Worm (Caenorhabditis elegans) whole organism, early embryonic: ENCODE results near the gene kbp-1.

Experiments used
- B0310.2 ChIP-seq: sonication (generic microtip); optimal IDR thresholded peaks from 2 replicates; lab custom pipeline; 2016; ENCODE audit warnings: mild to moderate bottlenecking, missing genetic modification characterization, missing compliant biosample characterization
- F13C5.2 ChIP-seq: sonication (generic microtip); optimal IDR thresholded peaks from 2 replicates; lab custom pipeline; 2017; ENCODE audit warnings: mild to moderate bottlenecking, missing genetic modification characterization, inconsistent platforms, missing compliant biosample characterization
- aly-1 ChIP-seq: sonication (generic microtip); optimal IDR thresholded peaks from 2 replicates; lab custom pipeline; 2016; ENCODE audit warnings: missing genetic modification characterization, missing compliant biosample characterization
- ama-1 ChIP-seq: fragments of 150-350 bp; optimal IDR thresholded peaks from 2 replicates; lab custom pipeline; 2014
- ceh-13 ChIP-seq: fragments of 200-800 bp; sonication (Bioruptor generic); optimal IDR thresholded peaks from 2 replicates; lab custom pipeline; 2018; ENCODE audit warnings: mild to moderate bottlenecking, missing genetic modification characterization, missing compliant biosample characterization
- ceh-36 ChIP-seq: sonication (generic microtip); optimal IDR thresholded peaks from 2 replicates; lab custom pipeline; 2016; ENCODE audit warnings: missing genetic modification characterization, inconsistent platforms, missing compliant biosample characterization
- ets-7 ChIP-seq: sonication (generic microtip); optimal IDR thresholded peaks from 2 replicates; lab custom pipeline; 2016; ENCODE audit warnings: missing genotype, missing genetic modification characterization, missing compliant biosample characterization
- flt-1 ChIP-seq: fragments of 200-800 bp; sonication (Bioruptor generic); IDR thresholded peaks from 2 replicates; pipeline ENCODE4 v1.3.6; 2022; ENCODE audit warnings: missing genetic modification characterization, missing compliant biosample characterization
- hmbx-1 ChIP-seq: sonication (generic microtip); optimal IDR thresholded peaks from 2 replicates; lab custom pipeline; 2016; ENCODE audit warnings: mild to moderate bottlenecking, missing genetic modification characterization, missing compliant biosample characterization
- hmg-4 ChIP-seq: fragments of 200-800 bp; sonication (Bioruptor generic); optimal IDR thresholded peaks from 2 replicates; lab custom pipeline; 2018; ENCODE audit warnings: mild to moderate bottlenecking, missing genetic modification characterization, missing compliant biosample characterization
- hnd-1 ChIP-seq: sonication (generic microtip); optimal IDR thresholded peaks from 2 replicates; lab custom pipeline; 2016; ENCODE audit warnings: missing genetic modification characterization, missing compliant biosample characterization
- pes-1 ChIP-seq: fragments of 200-800 bp; sonication (Bioruptor generic); IDR thresholded peaks from 2 replicates; pipeline ENCODE4 v1.3.6; 2022; ENCODE audit warnings: missing genetic modification reagents, missing genetic modification characterization, missing compliant biosample characterization
- scrt-1 ChIP-seq: fragments of 200-800 bp; sonication (Bioruptor generic); IDR thresholded peaks from 2 replicates; pipeline ENCODE4 v1.3.6; 2022; ENCODE audit warnings: missing genetic modification characterization, missing compliant biosample characterization
- sea-1 ChIP-seq: fragments of 200-800 bp; sonication (Bioruptor generic); conservative IDR thresholded peaks from 2 replicates; pipeline ENCODE4 v1.3.6; 2022; ENCODE audit warnings: missing genetic modification characterization, missing compliant biosample characterization
- tbx-11 ChIP-seq: fragments of 200-800 bp; sonication (Bioruptor generic); IDR thresholded peaks from 2 replicates; pipeline ENCODE4 v1.3.6; 2022; ENCODE audit warnings: missing genetic modification characterization, missing compliant biosample characterization
- tbx-37 ChIP-seq: fragments of 200-800 bp; sonication (Bioruptor generic); conservative IDR thresholded peaks from 2 replicates; pipeline ENCODE4 v1.3.6; 2022; ENCODE audit warnings: missing genetic modification reagents, missing genetic modification characterization, missing compliant biosample characterization
- tra-4 ChIP-seq: sonication (generic microtip); optimal IDR thresholded peaks from 2 replicates; lab custom pipeline; 2017; ENCODE audit warnings: missing genetic modification characterization, missing compliant biosample characterization

kbp-1 gene

DNA sequence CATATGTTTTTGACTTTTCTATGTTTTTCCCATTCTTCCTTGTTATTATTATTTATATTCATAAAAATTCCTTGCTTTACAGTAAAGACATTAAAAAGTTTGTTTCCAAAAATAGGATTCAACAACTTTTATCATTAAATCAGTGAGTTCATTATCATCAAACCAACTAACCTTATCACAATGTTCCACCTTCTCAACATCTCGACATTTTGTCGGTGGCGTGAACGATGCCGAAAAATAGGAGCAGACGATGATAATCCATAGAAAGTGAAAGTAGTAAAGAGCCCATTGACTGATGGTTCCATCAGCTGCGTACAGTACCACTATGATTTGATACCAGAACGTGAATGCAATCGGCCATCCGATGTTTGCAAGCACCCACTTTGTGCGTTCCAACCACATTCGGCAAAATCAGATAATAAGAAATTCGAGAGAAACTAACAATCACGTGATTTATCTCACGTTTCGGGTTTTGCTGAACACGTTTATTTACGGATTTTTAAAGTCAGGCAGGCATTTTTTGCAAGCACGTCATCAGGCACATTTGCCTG lies 20.7 kb upstream of the kbp-1 start, which contains the start of gene dhhc-5:
Gene dhhc-5 (minus strand): TSS at position 406 of the 551 bp plus-strand sequence.
- no peak for TF ChIP-seq F13C5.2 (tag; lab: Kevin White, UChicago)
- TF ChIP-seq hnd-1 (tag; lab: Kevin White, UChicago) = no peak
- no peak for TF ChIP-seq B0310.2 (tag; lab: Kevin White, UChicago)
- no peak for TF ChIP-seq tra-4 (tag; lab: Kevin White, UChicago)
- no peak for TF ChIP-seq ceh-36 (tag; lab: Kevin White, UChicago)
- TF ChIP-seq flt-1 (GFP tag; lab: Robert Waterston, UW) = no peak
- TF ChIP-seq sea-1 = no peak
- TF ChIP-seq tbx-11 = no peak
- no peak for TF ChIP-seq hmg-4
- no peak for TF ChIP-seq tbx-37 (GFP tag; lab: Robert Waterston, UW)
- TF ChIP-seq ceh-13 (GFP tag; lab: Kevin White, UChicago) = no peak
- TF ChIP-seq aly-1 = no peak
- no peak for TF ChIP-seq pes-1 (GFP tag; lab: Robert Waterston, UW)
- no peak for TF ChIP-seq hmbx-1 (tag; lab: Kevin White, UChicago)
- no peak for TF ChIP-seq ets-7
- TF ChIP-seq ama-1 (lab: Kevin White, UChicago) = no peak
- no peak for TF ChIP-seq scrt-1 (GFP tag; lab: Robert Waterston, UW)

DNA sequence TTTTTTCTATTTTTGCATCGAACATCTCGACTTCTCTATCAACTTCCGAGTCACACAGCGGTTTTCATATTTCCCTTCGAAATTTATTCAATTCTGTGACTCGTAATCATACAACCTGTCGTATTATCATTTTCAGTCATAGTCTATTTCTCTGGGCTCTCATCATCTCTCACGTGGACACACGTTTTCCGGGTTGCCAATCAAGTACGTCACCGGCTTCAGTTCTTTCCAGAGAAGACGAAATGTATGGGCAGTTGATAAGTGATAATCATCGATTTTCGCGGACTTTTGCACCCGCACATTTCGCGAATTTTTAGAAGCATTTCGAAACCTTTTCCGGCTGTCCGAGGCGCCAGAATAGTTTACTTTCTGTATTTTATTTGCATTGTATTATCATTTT lies 19.2 kb upstream of the kbp-1 start, which contains the start of gene srv-1:
Gene srv-1 (plus strand): TSS at position 131 of the 400 bp plus-strand sequence.
- TF ChIP-seq tbx-11 = no peak
- TF ChIP-seq F13C5.2 (tag; lab: Kevin White, UChicago) = no peak
- TF ChIP-seq ceh-13 (GFP tag; lab: Kevin White, UChicago) = no peak
- TF ChIP-seq hmg-4 = no peak
- TF ChIP-seq pes-1 (GFP tag; lab: Robert Waterston, UW) = no peak
- TF ChIP-seq tbx-37 (GFP tag; lab: Robert Waterston, UW) = no peak
- TF ChIP-seq B0310.2 (tag; lab: Kevin White, UChicago) = no peak
- no peak for TF ChIP-seq tra-4 (tag; lab: Kevin White, UChicago)
- TF ChIP-seq sea-1 = no peak
- no peak for TF ChIP-seq hnd-1 (tag; lab: Kevin White, UChicago)
- TF ChIP-seq ets-7 = no peak
- TF ChIP-seq aly-1 = no peak
- no peak for TF ChIP-seq ceh-36 (tag; lab: Kevin White, UChicago)
- TF ChIP-seq hmbx-1 (tag; lab: Kevin White, UChicago) = no peak
- TF ChIP-seq scrt-1 (GFP tag; lab: Robert Waterston, UW) = no peak
- TF ChIP-seq ama-1 (lab: Kevin White, UChicago) = no peak
- no peak for TF ChIP-seq flt-1 (GFP tag; lab: Robert Waterston, UW)

DNA sequence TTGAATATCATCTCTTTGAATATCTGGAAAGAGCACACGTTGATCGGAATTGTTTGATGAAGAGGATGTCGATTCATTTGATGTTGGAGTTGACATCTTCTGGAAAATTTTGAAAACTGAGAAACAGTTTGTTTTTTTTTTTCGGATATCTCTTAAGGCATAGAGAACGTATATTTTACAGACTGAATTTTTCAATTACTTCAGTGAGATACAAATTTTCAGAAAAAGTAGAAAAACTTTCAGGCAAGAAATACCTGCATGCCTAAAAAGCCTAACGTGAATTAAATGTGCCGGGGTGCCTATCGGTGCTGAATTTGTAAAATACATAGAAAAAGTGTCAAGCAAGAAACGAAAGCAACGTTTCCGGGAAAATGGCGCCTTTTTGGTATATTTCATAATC lies 12.7 kb upstream of the kbp-1 start, which contains the start of gene zak-1:
Gene zak-1 (minus strand): TSS at position 101 of the 400 bp plus-strand sequence.
- no peak for TF ChIP-seq F13C5.2 (tag; lab: Kevin White, UChicago)
- TF ChIP-seq hmbx-1 (tag; lab: Kevin White, UChicago) = no peak

DNA sequence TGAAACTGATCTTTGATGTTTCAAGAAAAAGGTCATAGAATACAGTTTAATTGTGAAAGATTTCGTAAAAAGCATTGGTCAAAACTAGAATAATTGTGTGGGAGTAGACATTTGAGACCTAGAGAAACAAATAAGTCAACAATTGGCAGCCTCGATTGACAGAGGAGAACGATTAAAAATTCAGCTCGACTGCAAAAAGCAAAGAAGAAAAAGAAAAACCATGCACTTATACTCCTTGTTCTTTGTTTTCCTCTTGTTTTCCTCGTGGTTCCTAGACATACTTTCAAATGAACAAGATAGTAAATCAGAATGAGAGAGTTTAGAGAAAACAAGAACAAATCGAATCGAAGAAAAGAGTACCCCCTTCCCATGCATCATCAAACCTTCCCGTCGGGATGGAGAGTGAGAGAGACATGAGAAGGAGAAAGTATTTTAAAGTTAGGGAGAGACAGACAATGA lies 12.0 kb upstream of the kbp-1 start:
- no peak for TF ChIP-seq ceh-36 (tag; lab: Kevin White, UChicago)
- TF ChIP-seq ets-7 = no peak
- no peak for TF ChIP-seq sea-1
- TF ChIP-seq tbx-11 = no peak
- no peak for TF ChIP-seq tbx-37 (GFP tag; lab: Robert Waterston, UW)
- TF ChIP-seq F13C5.2 (tag; lab: Kevin White, UChicago) = no peak
- TF ChIP-seq hmg-4 = no peak
- no peak for TF ChIP-seq tra-4 (tag; lab: Kevin White, UChicago)
- TF ChIP-seq hnd-1 (tag; lab: Kevin White, UChicago) = no peak
- no peak for TF ChIP-seq hmbx-1 (tag; lab: Kevin White, UChicago)
- TF ChIP-seq pes-1 (GFP tag; lab: Robert Waterston, UW) = no peak
- TF ChIP-seq ama-1 (lab: Kevin White, UChicago) = no peak
- no peak for TF ChIP-seq flt-1 (GFP tag; lab: Robert Waterston, UW)
- TF ChIP-seq aly-1 = no peak
- no peak for TF ChIP-seq ceh-13 (GFP tag; lab: Kevin White, UChicago)

DNA sequence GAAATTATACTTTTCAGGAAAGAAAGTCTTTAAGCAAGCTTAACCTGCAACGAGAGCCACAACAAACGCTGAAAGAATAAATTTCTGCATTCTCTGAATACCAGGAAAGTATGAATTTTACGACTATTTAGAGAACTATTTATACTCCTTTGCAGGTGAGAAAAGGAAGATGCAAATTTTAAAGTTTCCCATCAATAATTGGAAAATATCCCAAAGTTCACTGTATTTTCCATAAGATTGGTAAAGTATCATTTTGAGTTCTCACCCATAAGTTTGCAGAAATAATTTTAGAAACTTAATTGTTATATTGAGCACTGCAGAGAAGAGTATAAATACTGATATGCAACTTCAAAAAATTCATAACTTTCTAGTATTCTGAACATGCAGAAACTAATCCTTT lies 10.0 kb upstream of the kbp-1 start, which contains the start of gene clec-158:
Gene clec-158 (minus strand): TSS at position 101 of the 400 bp plus-strand sequence.
- no peak for TF ChIP-seq hnd-1 (tag; lab: Kevin White, UChicago)
- TF ChIP-seq F13C5.2 (tag; lab: Kevin White, UChicago) = no peak
- no peak for TF ChIP-seq tbx-37 (GFP tag; lab: Robert Waterston, UW)
- TF ChIP-seq sea-1 = no peak
- TF ChIP-seq scrt-1 (GFP tag; lab: Robert Waterston, UW) = no peak
- TF ChIP-seq hmbx-1 (tag; lab: Kevin White, UChicago) = no peak

DNA sequence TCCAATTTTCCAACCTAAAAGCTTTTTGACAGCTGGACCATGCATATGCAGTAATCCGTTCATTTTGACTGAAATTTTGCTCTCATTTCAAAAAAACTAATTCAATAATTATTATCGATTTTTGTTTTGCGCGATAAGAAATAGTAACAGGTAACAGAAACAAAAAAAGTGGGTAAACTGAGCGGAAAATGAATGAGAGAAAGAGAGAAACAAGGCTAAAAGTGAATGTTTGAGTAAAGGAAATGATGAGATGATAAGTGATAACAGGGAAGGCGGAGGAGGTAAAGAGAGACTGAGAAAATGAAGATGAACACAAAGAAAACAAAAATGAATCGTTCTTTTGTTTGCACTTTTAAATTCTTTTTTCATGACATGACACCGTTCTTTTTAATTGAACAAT lies 5.5 kb upstream of the kbp-1 start, which contains the start of gene sma-3:
Gene sma-3 (minus strand): TSS at position 68 of the 400 bp plus-strand sequence.
- TF ChIP-seq B0310.2 (tag; lab: Kevin White, UChicago) (no peak), hnd-1 (tag; lab: Kevin White, UChicago) (no peak), F13C5.2 (tag; lab: Kevin White, UChicago) (no peak), flt-1 (GFP tag; lab: Robert Waterston, UW) (no peak), hmg-4 (no peak), aly-1 (no peak), tbx-37 (GFP tag; lab: Robert Waterston, UW) (no peak), tra-4 (tag; lab: Kevin White, UChicago) (no peak), scrt-1 (GFP tag; lab: Robert Waterston, UW) (no peak)

DNA sequence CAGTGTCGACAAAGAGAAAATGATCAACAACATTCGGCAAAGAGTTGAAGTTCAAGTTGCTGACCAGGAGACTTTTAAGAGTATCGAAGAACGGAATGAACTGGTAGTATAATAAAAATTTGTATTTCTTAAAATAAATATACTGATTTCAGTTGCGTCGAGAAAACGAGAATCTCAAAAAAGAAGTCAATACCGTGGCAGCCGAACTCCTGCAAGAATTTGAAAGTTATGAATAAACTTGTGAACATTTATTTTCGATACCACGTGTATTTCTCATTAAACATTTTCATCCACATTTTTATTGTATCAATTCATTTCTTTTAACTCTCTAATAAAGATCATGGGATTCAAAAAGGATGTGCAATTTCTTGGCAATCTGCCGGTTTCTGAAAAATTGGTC lies 563 bp downstream of the kbp-1 start, which contains the start of gene K04C2.8:
Gene K04C2.8 (plus strand): TSS at position 301 of the 400 bp plus-strand sequence.
- TF ChIP-seq B0310.2 (tag; lab: Kevin White, UChicago) (no peak), sea-1 (no peak), hmg-4 (no peak), ceh-36 (tag; lab: Kevin White, UChicago) (no peak), flt-1 (GFP tag; lab: Robert Waterston, UW) (no peak), ets-7 (no peak), aly-1 (no peak), tbx-11 (no peak)
